Fruit fly (Drosophila melanogaster) Kc167 (cell line): Measurements from ENCODE around the gene CG31549.

Experiments used
- Myc ChIP-seq: fragments of >200 bp; optimal IDR thresholded peaks from 2 replicates; lab custom pipeline; 2017; ENCODE audit warnings: missing external identifiers
- h ChIP-seq: fragments of >200 bp; optimal IDR thresholded peaks from 3 replicates; lab custom pipeline; 2018; ENCODE audit warnings: missing external identifiers
- psq ChIP-seq: fragments of >200 bp; optimal IDR thresholded peaks from 2 replicates; lab custom pipeline; 2017; ENCODE audit warnings: missing external identifiers
- ttk ChIP-seq: sonication (Bioruptor generic); optimal IDR thresholded peaks from 2 replicates; lab custom pipeline; 2017; ENCODE audit warnings: missing external identifiers

dm6 chr3R:5606477-5606876, 25.5 kb upstream of the CG31549 start, which contains the start of gene asl:
- TF ChIP-seq ttk (lab: Kevin White, UChicago) (no peak), Myc (lab: Kevin White, UChicago) (no peak), psq (no peak), h (lab: Kevin White, UChicago) (no peak)
